Worm (Caenorhabditis elegans): Measurements from ENCODE around the gene C55A6.11.

DNA sequence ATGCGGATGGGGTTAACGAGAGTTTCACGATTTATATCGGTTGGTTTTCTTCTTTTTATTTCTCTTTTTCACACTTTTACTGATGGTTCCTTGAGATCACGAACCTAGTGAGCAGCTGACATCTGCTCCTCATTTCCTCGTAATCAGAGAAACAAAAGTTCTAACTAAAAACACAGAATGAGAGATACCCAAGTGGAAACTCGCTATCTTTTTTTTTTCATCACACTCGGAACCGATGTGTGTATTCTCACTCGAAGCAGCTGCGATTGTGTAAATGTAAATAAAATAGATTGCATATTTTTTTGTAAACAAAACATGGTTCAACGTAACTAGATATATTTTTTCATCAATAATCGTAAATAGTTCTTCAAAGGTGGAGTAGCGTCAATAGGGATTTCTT lies 14.0 kb upstream of the C55A6.11 start:
- no peak for TF ChIP-seq klf-2 (GFP tag; conservative IDR thresholded peaks at IDR 0.05)
- TF ChIP-seq ztf-29 (GFP tag; IDR thresholded peaks at IDR 0.05) = no peak
- no peak for TF ChIP-seq ztf-23 (GFP tag; IDR thresholded peaks at IDR 0.05)
- no peak for TF ChIP-seq T22C8.4 (GFP tag; IDR thresholded peaks at IDR 0.05)
- TF ChIP-seq flt-1 (GFP tag; IDR thresholded peaks at IDR 0.05) = no peak
- TF ChIP-seq tab-1 (GFP tag; IDR thresholded peaks at IDR 0.05) = no peak
- no peak for TF ChIP-seq cog-1 (tag; optimal IDR thresholded peaks at IDR 0.05)
- no peak for TF ChIP-seq ref-1 (GFP tag; conservative IDR thresholded peaks at IDR 0.05)
